Worm (Caenorhabditis elegans) whole organism, L1 larva: Measurements from ENCODE around the gene csn-6.

Experiments
- Y116A8C.19 ChIP-seq: sonication (generic microtip); optimal IDR thresholded peaks from 2 replicates; lab custom pipeline; 2016; ENCODE audit warnings: missing compliant biosample characterization, missing genetic modification characterization, borderline replicate concordance
- aha-1 ChIP-seq: fragments of 150-350 bp; optimal IDR thresholded peaks from 2 replicates; lab custom pipeline; 2014; ENCODE audit warnings: missing biosample characterization, missing genetic modification characterization
- ceh-82 ChIP-seq, 3 experiments: fragments of 150-350 bp in 1 of 3; sonication (generic microtip) in 2 of 3; optimal IDR thresholded peaks; 2 replicates each; lab custom pipeline; 2014 to 2017; ENCODE audit warnings: missing biosample characterization in 3 of 3, missing genetic modification characterization in 3 of 3
- lin-13 ChIP-seq: fragments of 150-350 bp; optimal IDR thresholded peaks from 2 replicates; lab custom pipeline; 2014; ENCODE audit warnings: missing biosample characterization, missing genetic modification reagents, missing genetic modification characterization
- lin-15B ChIP-seq: fragments of 150-350 bp; sonication (generic microtip); optimal IDR thresholded peaks from 3 replicates; lab custom pipeline; 2014; ENCODE audit warnings: missing biosample characterization, missing genetic modification characterization
- nhr-11 ChIP-seq: fragments of 150-350 bp; optimal IDR thresholded peaks from 2 replicates; lab custom pipeline; 2014; ENCODE audit warnings: missing biosample characterization, missing genetic modification characterization
- rnt-1 ChIP-seq: sonication (generic microtip); optimal IDR thresholded peaks from 2 replicates; lab custom pipeline; 2016; ENCODE audit warnings: mild to moderate bottlenecking, missing genetic modification characterization, moderate library complexity, missing compliant biosample characterization
- snpc-4 ChIP-seq: fragments of 150-350 bp; optimal IDR thresholded peaks from 2 replicates; lab custom pipeline; 2014; ENCODE audit warnings: missing biosample characterization, missing genetic modification characterization
- unc-62 ChIP-seq: fragments of 150-350 bp; optimal IDR thresholded peaks from 2 replicates; lab custom pipeline; 2014; ENCODE audit warnings: missing biosample characterization, missing genetic modification reagents, missing genetic modification characterization
- ztf-11 ChIP-seq, 2 experiments: sonication (generic microtip); optimal IDR thresholded peaks; 2 replicates each; lab custom pipeline; 2016 to 2017; ENCODE audit warnings: missing genetic modification characterization in 2 of 2, missing biosample characterization in 1 of 2, missing compliant biosample characterization in 1 of 2

- TF ChIP-seq Y116A8C.19 (tag; lab: Kevin White, UChicago) = no peak
- no peak for TF ChIP-seq ztf-11 (tag; optimal IDR thresholded peaks at IDR 0.05; lab: Kevin White, UChicago)
- TF ChIP-seq ceh-82 (tag; optimal IDR thresholded peaks at IDR 0.05; lab: Kevin White, UChicago) = no peak
- no peak for TF ChIP-seq nhr-11
- no peak for TF ChIP-seq snpc-4 (tag; lab: Kevin White, UChicago)
- no peak for TF ChIP-seq unc-62 (GFP tag; lab: Kevin White, UChicago)
- TF ChIP-seq aha-1 (tag; lab: Kevin White, UChicago) = no peak
- no peak for TF ChIP-seq lin-13 (GFP tag; lab: Kevin White, UChicago)
- no peak for TF ChIP-seq rnt-1 (tag; lab: Kevin White, UChicago)
- no peak for TF ChIP-seq lin-15B (tag; lab: Kevin White, UChicago)
Observed at ce11 chrIV:13331285-13331684, 30.7 kb downstream of the csn-6 start, which contains the start of gene pqn-74.
